Worm (Caenorhabditis elegans) whole organism, L1 larva: ENCODE data around the gene C29E4.10.
"Not testable (repeated sequence)": the region's sequence is repeated elsewhere in the genome, so short reads cannot be mapped to it uniquely, and the experiment has no call there.

Source experiments
- F16B12.6 ChIP-seq: fragments of 150-350 bp; optimal IDR thresholded peaks from 2 replicates; lab custom pipeline; 2014; ENCODE audit warnings: missing biosample characterization, missing genetic modification characterization
- Y116A8C.19 ChIP-seq: sonication (generic microtip); optimal IDR thresholded peaks from 2 replicates; lab custom pipeline; 2016; ENCODE audit warnings: missing compliant biosample characterization, missing genetic modification characterization, borderline replicate concordance
- blmp-1 ChIP-seq: fragments of 150-350 bp; optimal IDR thresholded peaks from 2 replicates; lab custom pipeline; 2014; ENCODE audit warnings: missing biosample characterization, missing genetic modification characterization
- ceh-63 ChIP-seq: fragments of 200-800 bp; sonication (Bioruptor generic); optimal IDR thresholded peaks from 2 replicates; lab custom pipeline; 2018; ENCODE audit warnings: mild to moderate bottlenecking, missing genetic modification characterization, missing compliant biosample characterization
- ceh-88 ChIP-seq: fragments of 200-800 bp; sonication (Bioruptor generic); IDR thresholded peaks from 2 replicates; pipeline ENCODE4 v1.3.6; 2022; ENCODE audit warnings: missing genetic modification characterization, missing compliant biosample characterization
- dpl-1 ChIP-seq, 3 experiments: fragments of 150-350 bp in 2 of 3; sonication (generic microtip) in 1 of 3; optimal IDR thresholded peaks; 2 replicates each; lab custom pipeline; 2014 to 2017; ENCODE audit warnings: missing biosample characterization in 3 of 3, missing genetic modification characterization in 3 of 3, missing genetic modification reagents in 3 of 3
- dsc-1 ChIP-seq: sonication (generic microtip); optimal IDR thresholded peaks from 2 replicates; lab custom pipeline; 2016; ENCODE audit warnings: mild to moderate bottlenecking, missing genetic modification characterization, missing compliant biosample characterization
- efl-1 ChIP-seq, 4 experiments: fragments of 150-350 bp; optimal IDR thresholded peaks in 3 of 4; peaks in 1 of 4; 1 replicate in 1 of 4; 2 replicates in 3 of 4; lab custom pipeline; 2014; ENCODE audit warnings: missing biosample characterization in 2 of 4, missing genetic modification characterization in 2 of 4, missing genetic modification reagents in 2 of 4
- efl-3 ChIP-seq: fragments of 200-800 bp; sonication (Bioruptor generic); optimal IDR thresholded peaks from 2 replicates; lab custom pipeline; 2018; ENCODE audit warnings: mild to moderate bottlenecking, missing genetic modification characterization, missing compliant biosample characterization
- fkh-4 ChIP-seq: sonication (generic microtip); optimal IDR thresholded peaks from 2 replicates; lab custom pipeline; 2016; ENCODE audit warnings: missing compliant biosample characterization, missing genetic modification characterization, borderline replicate concordance
- fkh-8 ChIP-seq: sonication (generic microtip); optimal IDR thresholded peaks from 2 replicates; lab custom pipeline; 2016; ENCODE audit warnings: mild to moderate bottlenecking, missing genetic modification characterization, missing compliant biosample characterization
- jun-1 ChIP-seq: fragments of 150-350 bp; optimal IDR thresholded peaks from 2 replicates; lab custom pipeline; 2014; ENCODE audit warnings: missing biosample characterization, missing genetic modification reagents, missing genetic modification characterization
- lin-35 ChIP-seq, 2 experiments: fragments of 150-350 bp; optimal IDR thresholded peaks; 2 replicates each; lab custom pipeline; 2014; ENCODE audit warnings: missing biosample characterization in 2 of 2, missing genetic modification characterization in 2 of 2, missing genetic modification reagents in 2 of 2
- lsy-2 ChIP-seq, 2 experiments: fragments of 150-350 bp; optimal IDR thresholded peaks; 2 replicates each; lab custom pipeline; 2014; ENCODE audit warnings: missing biosample characterization in 2 of 2, missing genetic modification characterization in 2 of 2
- mdl-1 ChIP-seq, 2 experiments: fragments of 150-350 bp; optimal IDR thresholded peaks; 2 replicates each; lab custom pipeline; 2014 to 2017; ENCODE audit warnings: missing biosample characterization in 2 of 2, missing genetic modification characterization in 2 of 2, inconsistent platforms in 1 of 2
- mep-1 ChIP-seq: fragments of 150-350 bp; optimal IDR thresholded peaks from 2 replicates; lab custom pipeline; 2014; ENCODE audit warnings: missing biosample characterization, missing genetic modification characterization
- nhr-11 ChIP-seq: fragments of 150-350 bp; optimal IDR thresholded peaks from 2 replicates; lab custom pipeline; 2014; ENCODE audit warnings: missing biosample characterization, missing genetic modification characterization
- nhr-12 ChIP-seq: sonication (generic microtip); optimal IDR thresholded peaks from 2 replicates; lab custom pipeline; 2017; ENCODE audit warnings: missing biosample characterization, missing genetic modification characterization
- nhr-19 ChIP-seq: fragments of 200-800 bp; sonication (Bioruptor generic); conservative IDR thresholded peaks from 2 replicates; pipeline ENCODE4 v1.3.6; 2022; ENCODE audit warnings: missing genetic modification characterization, missing compliant biosample characterization
- nhr-71 ChIP-seq: sonication (generic microtip); optimal IDR thresholded peaks from 2 replicates; lab custom pipeline; 2016; ENCODE audit warnings: mild to moderate bottlenecking, missing genetic modification characterization, moderate library complexity, missing compliant biosample characterization
- pax-3 ChIP-seq: fragments of 200-800 bp; sonication (Bioruptor generic); optimal IDR thresholded peaks from 2 replicates; lab custom pipeline; 2018; ENCODE audit warnings: mild to moderate bottlenecking, missing genetic modification characterization, moderate library complexity, missing compliant biosample characterization
- pqm-1 ChIP-seq: sonication (generic microtip); optimal IDR thresholded peaks from 3 replicates; lab custom pipeline; 2017; ENCODE audit warnings: missing biosample characterization, missing genetic modification characterization
- skn-1 ChIP-seq: fragments of 150-350 bp; optimal IDR thresholded peaks from 2 replicates; lab custom pipeline; 2014; ENCODE audit warnings: missing biosample characterization, missing genetic modification characterization
- snu-23 ChIP-seq: sonication (generic microtip); optimal IDR thresholded peaks from 2 replicates; lab custom pipeline; 2016; ENCODE audit warnings: missing genetic modification characterization, missing compliant biosample characterization
- sox-4 ChIP-seq: sonication (generic microtip); optimal IDR thresholded peaks from 2 replicates; lab custom pipeline; 2016; ENCODE audit warnings: missing genetic modification characterization, missing compliant biosample characterization
- sptf-1 ChIP-seq: fragments of 150-350 bp; optimal IDR thresholded peaks from 2 replicates; lab custom pipeline; 2014; ENCODE audit warnings: missing biosample characterization, missing genetic modification characterization
- sup-37 ChIP-seq: fragments of 200-800 bp; sonication (Bioruptor generic); optimal IDR thresholded peaks from 2 replicates; lab custom pipeline; 2018; ENCODE audit warnings: mild to moderate bottlenecking, missing genetic modification characterization, missing compliant biosample characterization
- swsn-7 ChIP-seq: sonication (generic microtip); optimal IDR thresholded peaks from 2 replicates; lab custom pipeline; 2016; ENCODE audit warnings: missing genetic modification characterization, missing compliant biosample characterization
- unc-130 ChIP-seq: fragments of 150-350 bp; optimal IDR thresholded peaks from 2 replicates; lab custom pipeline; 2017; ENCODE audit warnings: missing biosample characterization, missing genetic modification characterization, inconsistent platforms
- unc-62 ChIP-seq: fragments of 150-350 bp; optimal IDR thresholded peaks from 2 replicates; lab custom pipeline; 2014; ENCODE audit warnings: missing biosample characterization, missing genetic modification reagents, missing genetic modification characterization
- unc-86 ChIP-seq: sonication (generic microtip); optimal IDR thresholded peaks from 2 replicates; lab custom pipeline; 2016; ENCODE audit warnings: missing genetic modification characterization, missing compliant biosample characterization
- ztf-4 ChIP-seq: fragments of 150-350 bp; optimal IDR thresholded peaks from 2 replicates; lab custom pipeline; 2014; ENCODE audit warnings: missing biosample characterization, missing genetic modification characterization

The C29E4.10 gene

ce11 chrIII:7958085-7958484 lies 20.4 kb downstream of the C29E4.10 start, which contains the start of gene C29E4.11:
C29E4.11 (minus strand) TSS chrIII:7958114.
- TF ChIP-seq nhr-71 (tag; lab: Kevin White, UChicago) (peak; percentile 31), lin-35 (GFP tag; optimal IDR thresholded peaks at IDR 0.05; lab: Kevin White, UChicago) (peak in 1 of 2 experiments; percentile 13), unc-130 (tag; lab: Kevin White, UChicago) (no peak), sptf-1 (no peak), pqm-1 (tag; lab: Kevin White, UChicago) (no peak), blmp-1 (tag; lab: Kevin White, UChicago) (peak; percentile 2), mdl-1 (tag; optimal IDR thresholded peaks at IDR 0.05; lab: Kevin White, UChicago) (no peak), ceh-63 (GFP tag; lab: Kevin White, UChicago) (no peak), unc-62 (no peak), efl-3 (no peak), skn-1 (no peak), efl-1 (optimal IDR thresholded peaks at IDR 0.05; lab: Kevin White, UChicago) (peak; percentile 48 to 62), efl-1 (GFP tag; optimal IDR thresholded peaks at IDR 0.05 in 1 of 2; lab: Kevin White, UChicago) (peak in 1 of 2 experiments; percentile 83), snu-23 (GFP tag; lab: Kevin White, UChicago) (peak; percentile 41), nhr-12 (no peak), fkh-8 (tag; lab: Kevin White, UChicago) (no peak), jun-1 (tag; lab: Kevin White, UChicago) (no peak), nhr-11 (no peak), sox-4 (tag; lab: Kevin White, UChicago) (no peak), fkh-4 (no peak), nhr-19 (GFP tag; lab: Robert Waterston, UW) (no peak), swsn-7 (tag; lab: Kevin White, UChicago) (peak; percentile 11), dpl-1 (GFP tag; optimal IDR thresholded peaks at IDR 0.05; lab: Kevin White, UChicago) (peak in 1 of 3 experiments; percentile 39), F16B12.6 (tag; lab: Kevin White, UChicago) (no peak), mep-1 (tag; lab: Kevin White, UChicago) (peak; percentile 28), ztf-4 (no peak), Y116A8C.19 (no peak), lsy-2 (tag; optimal IDR thresholded peaks at IDR 0.05; lab: Kevin White, UChicago) (peak; percentile 0 to 34), sup-37 (GFP tag; lab: Kevin White, UChicago) (no peak)

ce11 chrIII:7958922-7959609 lies 21.4 kb downstream of the C29E4.10 start, which contains the start of gene F54H12.10:
F54H12.10 (minus strand) TSS chrIII:7958972.
- TF ChIP-seq dsc-1 (peak; percentile 8), nhr-19 (GFP tag; lab: Robert Waterston, UW) (peak; percentile 33; the same call in 1 of the 2 replicates)

- not testable (repeated sequence) for TF ChIP-seq ceh-63 (GFP tag; lab: Kevin White, UChicago); ceh-88 (GFP tag; lab: Robert Waterston, UW); lsy-2 (tag; optimal IDR thresholded peaks at IDR 0.05; lab: Kevin White, UChicago)
Measured at ce11 chrIII:7962641-7963040, 25.0 kb downstream of the C29E4.10 start, which contains the start of gene F54H12.4. F54H12.4 (minus strand) TSS chrIII:7962741.

- TF ChIP-seq unc-86; pax-3 (tag; lab: Kevin White, UChicago); nhr-11: not testable (repeated sequence)
Measured at ce11 chrIII:7964281-7964680, 26.6 kb downstream of the C29E4.10 start, which contains the start of gene F54H12.2. F54H12.2 (plus strand) TSS chrIII:7964581.
